Fruit fly (Drosophila melanogaster): Measurements from ENCODE around the gene Vps39.

Vps39 gene

DNA sequence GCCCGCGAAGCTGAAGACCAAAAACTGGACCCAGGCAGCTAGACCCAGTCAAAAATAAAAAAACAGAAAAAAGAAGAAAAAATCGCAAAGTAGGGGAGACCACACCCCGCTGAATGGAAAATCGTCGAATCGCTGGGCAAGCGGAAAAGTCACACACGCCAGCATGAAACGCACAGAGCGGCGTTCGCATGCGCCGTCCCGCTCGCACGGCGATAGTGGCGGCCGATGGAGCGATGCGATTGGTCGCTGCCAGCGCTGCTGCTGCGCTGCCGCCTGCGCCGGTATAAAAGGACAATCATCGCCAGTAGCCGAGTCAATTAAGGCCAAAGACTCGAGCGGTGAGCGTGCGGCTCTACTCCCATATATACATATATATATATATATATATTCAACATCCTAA lies 38.4 kb downstream of the Vps39 start, which contains the start of gene repo:
repo (plus strand) TSS at position 314 of the 400 bp plus-strand sequence.
- no peak for TF ChIP-seq OdsH (GFP tag; optimal IDR thresholded peaks at IDR 0.05)
- TF ChIP-seq tai (GFP tag; optimal IDR thresholded peaks at IDR 0.05) = no peak
- no peak for TF ChIP-seq dsf (GFP tag; optimal IDR thresholded peaks at IDR 0.05; ENCODE audit: borderline replicate concordance)
- TF ChIP-seq sage (GFP tag; optimal IDR thresholded peaks at IDR 0.05) = no peak
- no peak for TF ChIP-seq woc (GFP tag; optimal IDR thresholded peaks at IDR 0.05)
- TF ChIP-seq Vsx2 (GFP tag; optimal IDR thresholded peaks at IDR 0.05; ENCODE audit: partially characterized antibody) = no peak
- TF ChIP-seq fru (GFP tag; optimal IDR thresholded peaks at IDR 0.05) = no peak
- no peak for TF ChIP-seq Sp1 (GFP tag; optimal IDR thresholded peaks at IDR 0.05)
- no peak for TF ChIP-seq CrebA (GFP tag; optimal IDR thresholded peaks at IDR 0.05; ENCODE audit: borderline replicate concordance)
- no peak for TF ChIP-seq dmrt93B (GFP tag; optimal IDR thresholded peaks at IDR 0.05)
- no peak for TF ChIP-seq brk (GFP tag; optimal IDR thresholded peaks at IDR 0.05)
- no peak for TF ChIP-seq sv (GFP tag; optimal IDR thresholded peaks at IDR 0.05)

DNA sequence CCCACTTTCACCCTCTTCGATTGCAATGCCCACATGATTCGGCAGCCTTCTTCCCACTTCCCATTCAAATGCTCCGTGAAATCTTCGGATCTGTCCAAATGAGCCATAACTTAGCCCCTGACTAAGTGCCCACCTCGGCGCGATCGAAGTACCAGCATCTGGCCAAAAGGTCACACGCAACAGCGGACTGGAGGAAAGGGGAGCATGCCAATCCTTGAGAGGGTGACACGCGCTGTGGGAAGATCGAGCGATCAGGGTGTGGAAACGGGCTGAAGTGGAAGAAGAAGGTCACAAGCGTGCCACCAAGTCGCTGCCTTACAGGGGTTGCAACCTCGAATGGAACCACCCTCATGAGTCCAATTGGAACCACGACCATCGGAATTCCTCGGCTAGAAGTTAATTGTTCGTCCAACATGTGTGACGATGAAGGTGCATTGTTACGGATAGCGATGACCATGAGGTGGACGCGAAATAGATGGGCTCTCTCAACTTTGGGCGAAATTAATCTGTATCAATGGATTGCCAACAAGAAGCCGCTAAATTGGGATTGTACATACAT lies 39.5 kb downstream of the Vps39 start:
- TF ChIP-seq Hr83 (GFP tag; optimal IDR thresholded peaks at IDR 0.05; ENCODE audit: poor library complexity, severe bottlenecking) = no peak

DNA sequence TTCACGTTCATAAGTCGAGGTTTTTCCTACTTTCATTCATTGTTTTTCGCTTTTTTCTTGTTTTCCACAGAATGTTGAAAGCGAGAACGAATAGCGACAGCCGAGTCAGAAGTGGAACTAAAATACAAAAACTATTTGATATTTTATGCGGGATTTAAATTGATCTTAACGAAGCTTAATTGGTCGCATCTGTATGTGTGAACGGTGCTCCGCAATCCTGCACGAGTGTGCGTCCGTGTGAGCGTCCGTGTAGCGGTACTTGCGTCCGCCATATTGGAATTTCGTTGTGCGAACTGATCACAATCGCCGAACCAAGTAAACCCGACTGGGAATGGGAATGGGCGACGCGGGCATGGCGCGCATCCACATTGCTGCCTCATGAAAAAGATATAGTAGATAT lies 42.1 kb downstream of the Vps39 start:
- no peak for TF ChIP-seq GATAd (GFP tag; optimal IDR thresholded peaks at IDR 0.05)
- TF ChIP-seq sage (GFP tag; optimal IDR thresholded peaks at IDR 0.05) = no peak
- no peak for TF ChIP-seq Abd-B (GFP tag; optimal IDR thresholded peaks at IDR 0.05)
- no peak for TF ChIP-seq Sp1 (GFP tag; optimal IDR thresholded peaks at IDR 0.05)
- TF ChIP-seq Mio (GFP tag; optimal IDR thresholded peaks at IDR 0.05) = no peak
- TF ChIP-seq Dif (GFP tag; optimal IDR thresholded peaks at IDR 0.05; ENCODE audit: partially characterized antibody) = no peak
- no peak for TF ChIP-seq dsf (GFP tag; optimal IDR thresholded peaks at IDR 0.05; ENCODE audit: borderline replicate concordance)
- no peak for TF ChIP-seq HLH106 (tag; optimal IDR thresholded peaks at IDR 0.05)
- no peak for TF ChIP-seq brk (GFP tag; optimal IDR thresholded peaks at IDR 0.05)
- no peak for TF ChIP-seq fru (GFP tag; optimal IDR thresholded peaks at IDR 0.05)
- TF ChIP-seq psq (GFP tag; optimal IDR thresholded peaks at IDR 0.05) = no peak
- TF ChIP-seq dmrt93B (GFP tag; optimal IDR thresholded peaks at IDR 0.05) = no peak
- no peak for TF ChIP-seq Rel (GFP tag; optimal IDR thresholded peaks at IDR 0.05)
- TF ChIP-seq Rel (tag; optimal IDR thresholded peaks at IDR 0.05) = no peak
- no peak for TF ChIP-seq br (GFP tag; optimal IDR thresholded peaks at IDR 0.05)
- no peak for TF ChIP-seq N (GFP tag; optimal IDR thresholded peaks at IDR 0.05)

DNA sequence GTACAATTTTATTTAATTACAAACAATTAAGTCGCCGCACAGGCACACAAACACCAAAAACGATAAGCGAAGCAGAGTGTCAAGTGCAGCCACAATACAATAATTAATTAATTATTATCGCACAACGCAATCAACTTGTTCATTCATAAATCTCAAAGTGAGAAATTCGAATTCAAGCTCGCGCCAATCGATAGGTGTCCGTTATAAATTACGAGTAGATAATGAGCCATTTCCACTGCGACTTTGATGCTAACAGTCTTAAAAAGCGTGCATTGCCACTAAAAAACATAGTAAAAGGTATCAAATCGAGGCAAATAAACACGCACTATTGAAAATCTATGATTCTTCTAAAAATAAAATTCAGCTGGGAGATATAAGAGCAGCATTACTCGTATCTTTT lies 44.0 kb downstream of the Vps39 start:
- TF ChIP-seq tai (GFP tag; optimal IDR thresholded peaks at IDR 0.05) = no peak

DNA sequence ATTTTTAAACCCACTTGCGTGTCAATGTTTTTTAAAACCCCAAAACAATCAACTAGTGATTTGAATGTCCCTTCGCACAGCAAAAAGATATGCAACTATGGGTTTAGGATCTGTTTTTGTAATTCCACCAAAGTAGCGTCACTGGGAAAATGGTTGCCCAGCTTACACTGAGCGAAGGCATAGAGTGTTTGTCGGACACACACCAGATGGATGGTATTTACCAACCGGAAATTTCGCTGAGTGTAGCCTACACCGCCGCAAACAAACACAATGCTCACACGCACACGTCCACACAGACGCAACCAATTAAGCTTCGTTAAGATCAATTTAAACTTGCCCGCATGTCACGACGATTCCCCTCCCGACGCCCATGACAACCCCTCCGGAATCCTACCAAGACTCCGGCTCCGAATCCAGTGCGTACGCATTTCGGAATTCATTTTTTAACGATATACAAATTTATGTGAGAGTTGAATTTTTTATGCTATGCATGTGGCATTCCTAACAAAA lies 45.5 kb downstream of the Vps39 start:
- TF ChIP-seq rgr (GFP tag; optimal IDR thresholded peaks at IDR 0.05) (peak; percentile 3), tai (GFP tag; optimal IDR thresholded peaks at IDR 0.05) (no peak), foxo (GFP tag; optimal IDR thresholded peaks at IDR 0.05) (peak in 1 of 2 experiments; percentile 9)

- TF ChIP-seq HLH106 (tag; optimal IDR thresholded peaks at IDR 0.05) (no peak), jim (GFP tag; optimal IDR thresholded peaks at IDR 0.05) (no peak), br (GFP tag; optimal IDR thresholded peaks at IDR 0.05) (no peak), rgr (GFP tag; optimal IDR thresholded peaks at IDR 0.05) (no peak), GATAd (GFP tag; optimal IDR thresholded peaks at IDR 0.05) (no peak), dl (GFP tag; optimal IDR thresholded peaks at IDR 0.05; ENCODE audit: insufficient read depth in 1 of 2, partially characterized antibody in 2 of 2) (no peak), Hr83 (GFP tag; optimal IDR thresholded peaks at IDR 0.05; ENCODE audit: poor library complexity, severe bottlenecking) (no peak), dmrt93B (GFP tag; optimal IDR thresholded peaks at IDR 0.05) (no peak), Vsx2 (GFP tag; optimal IDR thresholded peaks at IDR 0.05; ENCODE audit: partially characterized antibody) (no peak), N (GFP tag; optimal IDR thresholded peaks at IDR 0.05) (no peak), sage (GFP tag; optimal IDR thresholded peaks at IDR 0.05) (no peak), psq (GFP tag; optimal IDR thresholded peaks at IDR 0.05) (no peak), Dif (GFP tag; optimal IDR thresholded peaks at IDR 0.05; ENCODE audit: partially characterized antibody) (no peak), OdsH (GFP tag; optimal IDR thresholded peaks at IDR 0.05) (no peak)
Observed at dm6 chr3R:18227385-18227784, 46.9 kb downstream of the Vps39 start.

All from whole organism, wandering third instar larva.